Worm (Caenorhabditis elegans): Measurements from ENCODE around the gene pen-2.
A peak's percentile ranks its signal among the peaks of the same experiment; 100 is the strongest.

The pen-2 gene

DNA sequence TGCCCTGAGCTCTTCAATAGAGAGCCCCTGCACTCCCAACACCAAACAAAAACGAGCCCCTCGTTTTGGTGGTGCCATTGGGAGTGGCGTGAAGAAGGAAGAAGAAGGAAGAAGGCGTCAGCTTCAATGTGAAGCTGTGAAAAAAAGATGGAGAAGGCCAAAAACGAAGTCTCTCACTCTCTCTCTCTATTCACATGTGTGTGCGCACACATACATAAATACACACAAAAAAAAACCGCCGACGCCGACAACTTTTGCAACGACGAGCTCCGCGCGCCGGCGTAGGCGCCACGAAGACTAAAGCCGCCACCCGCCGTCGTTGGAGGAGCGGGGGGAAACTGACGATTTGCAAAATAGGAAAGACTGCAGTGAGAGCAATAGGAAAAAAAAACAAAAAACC, 7.0 kb upstream of the pen-2 start:
- no peak for TF ChIP-seq ctbp-1 (GFP tag; IDR thresholded peaks at IDR 0.05)
- no peak for TF ChIP-seq Y105C5A.15 (GFP tag; IDR thresholded peaks at IDR 0.05)
- TF ChIP-seq nhr-102 (tag; optimal IDR thresholded peaks at IDR 0.05) = no peak
- peak in 1 of 2 experiments; percentile 43 for TF ChIP-seq lsy-2 (tag; optimal IDR thresholded peaks at IDR 0.05)
- peak; percentile 53 for TF ChIP-seq set-16 (GFP tag; IDR thresholded peaks at IDR 0.05)
- no peak for TF ChIP-seq daf-12 (tag; optimal IDR thresholded peaks at IDR 0.05)
- peak; percentile 6 for TF ChIP-seq fkh-10 (GFP tag; optimal IDR thresholded peaks at IDR 0.05)
- peak; percentile 28 for TF ChIP-seq rbr-2 (tag; optimal IDR thresholded peaks at IDR 0.05)
- no peak for TF ChIP-seq skn-1 (tag; optimal IDR thresholded peaks at IDR 0.05)
- peak; percentile 45; the same call in 1 of the 2 replicates for TF ChIP-seq hmg-1.1 (GFP tag; IDR thresholded peaks at IDR 0.05)
- TF ChIP-seq ceh-20 (GFP tag; IDR thresholded peaks at IDR 0.05) = 0 out of 2 replicates have a peak, but pooled peaks have one; percentile 37
- no peak for TF ChIP-seq tag-97 (GFP tag; IDR thresholded peaks at IDR 0.05)
- TF ChIP-seq mdl-1 (tag; optimal IDR thresholded peaks at IDR 0.05) = peak in 1 of 2 experiments; percentile 22

DNA sequence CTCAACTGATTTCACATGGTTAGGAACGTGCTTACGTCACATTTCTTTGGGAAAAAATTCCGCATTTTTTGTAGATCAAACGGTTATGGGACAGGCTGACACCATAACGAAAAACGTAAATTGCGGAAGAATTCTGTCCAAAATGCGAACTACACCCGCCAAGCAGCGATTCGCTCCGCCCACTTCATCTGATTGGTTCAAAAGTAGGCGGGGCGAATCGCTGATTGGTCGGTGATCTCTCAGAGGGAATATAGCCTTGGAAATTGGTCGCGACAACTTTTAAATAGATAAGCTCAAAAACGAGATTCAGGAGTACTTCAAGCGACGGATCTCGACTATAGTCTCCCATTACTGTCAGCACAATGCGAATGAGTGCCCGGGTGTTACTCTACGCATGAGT, 5.5 kb upstream of the pen-2 start:
- no peak for TF ChIP-seq duxl-1 (tag; optimal IDR thresholded peaks at IDR 0.05; ENCODE audit: poor library complexity)

DNA sequence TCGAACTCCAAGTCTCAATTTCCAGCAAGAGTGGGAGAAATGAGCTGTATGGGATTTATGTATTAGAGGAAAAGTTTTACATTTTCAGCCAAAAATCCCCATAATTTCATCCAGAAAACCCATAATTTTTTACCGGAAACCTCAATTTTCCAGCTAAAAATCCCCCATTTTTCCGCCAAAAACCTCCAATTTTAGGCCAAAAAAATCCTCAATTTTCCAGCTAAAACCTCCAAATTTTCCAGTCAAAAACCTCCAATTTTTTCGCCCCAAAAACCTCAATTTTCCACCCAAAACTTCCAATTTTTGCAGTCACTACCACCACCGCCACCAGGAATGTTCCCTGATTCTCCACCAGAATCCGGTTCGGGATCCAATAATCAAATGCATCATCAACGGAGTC, 1.7 kb upstream of the pen-2 start:
- TF ChIP-seq rbr-2 (tag; optimal IDR thresholded peaks at IDR 0.05) = no peak
- TF ChIP-seq unc-62 (GFP tag; optimal IDR thresholded peaks at IDR 0.05 in 1 of 2) = peak in 1 of 2 experiments; percentile 95
- no peak for TF ChIP-seq unc-62 (tag; optimal IDR thresholded peaks at IDR 0.05)

DNA sequence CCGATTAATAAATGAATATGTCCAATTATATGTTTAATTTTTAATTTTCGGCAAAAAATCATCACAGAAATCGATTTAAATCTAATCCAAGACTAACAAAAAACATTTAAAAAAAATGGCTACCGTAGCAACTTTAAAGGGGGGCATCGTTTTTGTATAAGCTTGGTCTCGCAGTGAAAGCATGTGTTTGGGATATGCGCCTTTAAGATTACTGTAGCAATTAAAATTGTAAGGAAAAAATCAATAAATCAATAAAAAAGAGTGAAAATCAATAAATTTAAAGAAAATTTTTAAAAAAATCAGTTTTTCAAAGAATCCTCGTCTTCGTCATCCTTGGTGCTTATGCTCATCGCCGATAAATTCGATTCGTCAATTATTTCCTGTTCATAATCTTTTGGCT, 1.0 kb downstream of the pen-2 start:
- peak; percentile 30; the same call in 1 of the 2 replicates for TF ChIP-seq lin-38 (GFP tag; IDR thresholded peaks at IDR 0.05)
- no peak for TF ChIP-seq aly-2 (tag; optimal IDR thresholded peaks at IDR 0.05)
- TF ChIP-seq lin-29 (GFP tag; IDR thresholded peaks at IDR 0.05) = no peak
- TF ChIP-seq unc-130 (GFP tag; optimal IDR thresholded peaks at IDR 0.05) = no peak
- TF ChIP-seq nhr-237 (tag; optimal IDR thresholded peaks at IDR 0.05) = no peak
- peak in 1 of 2 experiments; percentile 55 for TF ChIP-seq lsy-2 (tag; optimal IDR thresholded peaks at IDR 0.05)
- no peak for TF ChIP-seq dpl-1 (GFP tag; optimal IDR thresholded peaks at IDR 0.05)
- no peak for TF ChIP-seq ceh-62 (tag; optimal IDR thresholded peaks at IDR 0.05)
- no peak for TF ChIP-seq mep-1 (tag; optimal IDR thresholded peaks at IDR 0.05)
- TF ChIP-seq F49E8.2 (tag; optimal IDR thresholded peaks at IDR 0.05; ENCODE audit: borderline replicate concordance) = peak; percentile 31
- peak; percentile 96 for TF ChIP-seq ceh-28 (tag; optimal IDR thresholded peaks at IDR 0.05)
- no peak for TF ChIP-seq pha-4 (GFP tag; IDR thresholded peaks at IDR 0.05)
- no peak for TF ChIP-seq pha-4 (tag; optimal IDR thresholded peaks at IDR 0.05)
- no peak for TF ChIP-seq zfp-2 (tag; optimal IDR thresholded peaks at IDR 0.05)
- TF ChIP-seq nhr-25 (tag; optimal IDR thresholded peaks at IDR 0.05; ENCODE audit: borderline replicate concordance, insufficient read depth) = no peak

DNA sequence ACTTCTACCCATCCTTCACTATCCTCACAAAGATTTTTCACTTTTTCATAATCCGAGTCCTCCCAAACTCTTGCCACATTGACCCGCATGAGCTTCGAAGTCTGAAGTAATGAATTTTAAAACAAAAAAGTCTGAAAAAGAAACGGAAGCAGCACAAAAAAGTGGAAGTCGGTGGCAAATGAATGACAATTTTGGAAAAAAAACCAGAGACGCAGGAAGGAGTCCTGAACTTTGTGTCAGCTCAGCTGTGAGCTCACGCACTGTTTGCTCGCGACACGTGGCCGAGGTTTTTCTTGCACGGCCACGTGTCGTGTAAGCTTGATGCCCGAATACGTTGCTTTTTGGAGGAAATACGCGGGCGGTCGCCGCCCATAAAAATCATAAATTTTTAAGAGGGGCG, 3.3 kb downstream of the pen-2 start, which contains the start of gene T28D6.7:
TSS of gene T28D6.7 (minus strand) at position 101 of the 400 bp plus-strand sequence.
- TF ChIP-seq Y75B8A.6 (GFP tag; IDR thresholded peaks at IDR 0.05) (no peak), ztf-11 (tag; optimal IDR thresholded peaks at IDR 0.05) (no peak), pqm-1 (tag; optimal IDR thresholded peaks at IDR 0.05) (no peak), mxl-2 (GFP tag; conservative IDR thresholded peaks at IDR 0.05) (no peak), php-3 (GFP tag; IDR thresholded peaks at IDR 0.05) (no peak), tag-97 (GFP tag; IDR thresholded peaks at IDR 0.05) (no peak), gei-8 (GFP tag; optimal IDR thresholded peaks at IDR 0.05) (no peak), D1046.2 (GFP tag; IDR thresholded peaks at IDR 0.05) (0 out of 2 replicates have a peak, but pooled peaks have one; percentile 43), tra-1 (GFP tag; IDR thresholded peaks at IDR 0.05) (0 out of 2 replicates have a peak, but pooled peaks have one; percentile 8)

All from whole organism, L4 larva.